Fruit fly (Drosophila melanogaster) whole organism: Measurements from ENCODE around the gene abd-A.

Experiments used
- CG8478 ChIP-seq: fragments of >200 bp; optimal IDR thresholded peaks from 2 replicates; lab custom pipeline; 2018; ENCODE audit warnings: inconsistent platforms
- Dll ChIP-seq: fragments of >200 bp; optimal IDR thresholded peaks from 2 replicates; lab custom pipeline; 2017
- EcR ChIP-seq, 2 experiments: fragments of >200 bp; optimal IDR thresholded peaks; 2 replicates each; lab custom pipeline; 2017; ENCODE audit warnings: missing biosample characterization in 2 of 2, missing genetic modification characterization in 2 of 2, missing genetic modification reagents in 2 of 2
- pan ChIP-seq: fragments of >200 bp; optimal IDR thresholded peaks from 2 replicates; lab custom pipeline; 2017
- psq ChIP-seq: fragments of >200 bp; optimal IDR thresholded peaks from 2 replicates; lab custom pipeline; 2017
- usp ChIP-seq: fragments of >200 bp; optimal IDR thresholded peaks from 2 replicates; lab custom pipeline; 2017; ENCODE audit warnings: missing biosample characterization, missing genetic modification characterization, mixed read lengths

The abd-A gene

dm6 chr3R:16765770-16766169 is 64.1 kb downstream of the abd-A start:
- TF ChIP-seq pan (lab: Kevin White, UChicago) (no peak), psq (lab: Kevin White, UChicago) (no peak), EcR (GFP tag; optimal IDR thresholded peaks at IDR 0.05; lab: Kevin White, UChicago) (no peak), Dll (no peak), CG8478 (lab: Kevin White, UChicago) (no peak), usp (GFP tag; lab: Kevin White, UChicago) (no peak)

- no peak for TF ChIP-seq Dll
- TF ChIP-seq usp (GFP tag; lab: Kevin White, UChicago): no peak
- no peak for TF ChIP-seq CG8478 (lab: Kevin White, UChicago)
Observed at dm6 chr3R:16765102-16765501, 64.7 kb downstream of the abd-A start.

dm6 chr3R:16763907-16764573 is 65.8 kb downstream of the abd-A start:
- TF ChIP-seq psq (lab: Kevin White, UChicago) (no peak), EcR (GFP tag; optimal IDR thresholded peaks at IDR 0.05; lab: Kevin White, UChicago) (no peak), pan (lab: Kevin White, UChicago) (no peak), CG8478 (lab: Kevin White, UChicago) (peak; percentile 91), Dll (peak; percentile 47)

- TF ChIP-seq CG8478 (lab: Kevin White, UChicago) (no peak), usp (GFP tag; lab: Kevin White, UChicago) (no peak), pan (lab: Kevin White, UChicago) (no peak)
Observed at dm6 chr3R:16763435-16763834, 66.4 kb downstream of the abd-A start.
